Fruit fly (Drosophila melanogaster): ENCODE results near the gene G9a.

Gene G9a

dm6 chrX:278370-279096, 32.8 kb downstream of the G9a start:
- TF ChIP-seq usp (GFP tag; optimal IDR thresholded peaks at IDR 0.05) (no peak), pan (optimal IDR thresholded peaks at IDR 0.05) (no peak)

- TF ChIP-seq EcR (GFP tag; optimal IDR thresholded peaks at IDR 0.05) (no peak), CG8478 (optimal IDR thresholded peaks at IDR 0.05) (no peak), Dll (optimal IDR thresholded peaks at IDR 0.05) (no peak), psq (optimal IDR thresholded peaks at IDR 0.05) (no peak), usp (GFP tag; optimal IDR thresholded peaks at IDR 0.05) (no peak), pan (optimal IDR thresholded peaks at IDR 0.05) (no peak)
Observed at dm6 chrX:279097-279727, 33.4 kb downstream of the G9a start, which contains the start of the genes CG3777 and ewg. Gene CG3777 (plus strand): TSS chrX:279703. Gene ewg (minus strand): TSS chrX:279718.

- no peak for TF ChIP-seq pan (optimal IDR thresholded peaks at IDR 0.05)
- TF ChIP-seq EcR (GFP tag; optimal IDR thresholded peaks at IDR 0.05), result no peak
- no peak for TF ChIP-seq Dll (optimal IDR thresholded peaks at IDR 0.05)
Observed at dm6 chrX:293254-293653, 47.5 kb downstream of the G9a start.

dm6 chrX:294839-295238, 49.1 kb downstream of the G9a start, which contains the start of gene CG13375:
Gene CG13375 (minus strand): TSS chrX:294962.
- TF ChIP-seq usp (GFP tag; optimal IDR thresholded peaks at IDR 0.05) (no peak), Dll (optimal IDR thresholded peaks at IDR 0.05) (no peak), psq (optimal IDR thresholded peaks at IDR 0.05) (no peak), pan (optimal IDR thresholded peaks at IDR 0.05) (no peak), CG8478 (optimal IDR thresholded peaks at IDR 0.05) (no peak), EcR (GFP tag; optimal IDR thresholded peaks at IDR 0.05) (no peak)

Measured in whole organism.